Fruit fly (Drosophila melanogaster) whole organism, embryonic: Measurements from ENCODE around the gene Bdp1.

ENCODE experiments used
- Bteb2 ChIP-seq: fragments of 200-800 bp; sonication (Bioruptor generic); optimal IDR thresholded peaks from 2 replicates; lab custom pipeline; 2016; ENCODE audit warnings: missing biosample characterization, missing genetic modification characterization
- CG10267 ChIP-seq: fragments of 200-800 bp; sonication (Bioruptor generic); optimal IDR thresholded peaks from 2 replicates; lab custom pipeline; 2018; ENCODE audit warnings: missing biosample characterization, mild to moderate bottlenecking, missing genetic modification characterization, moderate library complexity
- CG12659 ChIP-seq: fragments of 200-800 bp; sonication (Bioruptor generic); optimal IDR thresholded peaks from 3 replicates; lab custom pipeline; 2017; ENCODE audit warnings: mild to moderate bottlenecking, missing biosample characterization, missing genetic modification reagents, missing genetic modification characterization
- CG1529 ChIP-seq: fragments of 200-800 bp; sonication (Bioruptor generic); optimal IDR thresholded peaks from 3 replicates; lab custom pipeline; 2018; ENCODE audit warnings: missing biosample characterization, missing genetic modification characterization
- CG17829 ChIP-seq: fragments of 200-800 bp; optimal IDR thresholded peaks from 2 replicates; lab custom pipeline; 2019; ENCODE audit warnings: missing biosample characterization, mild to moderate bottlenecking, missing genetic modification characterization, moderate library complexity
- CG2120 ChIP-seq: fragments of 200-800 bp; sonication (Bioruptor generic); optimal IDR thresholded peaks from 3 replicates; lab custom pipeline; 2016; ENCODE audit warnings: missing biosample characterization, missing genetic modification characterization
- CG2199 ChIP-seq: fragments of 200-800 bp; sonication (Bioruptor generic); IDR thresholded peaks from 3 replicates; pipeline ENCODE4 v1.3.6; 2022; ENCODE audit warnings: missing biosample characterization, missing genetic modification characterization
- CG2712 ChIP-seq: fragments of 200-800 bp; optimal IDR thresholded peaks from 3 replicates; lab custom pipeline; 2019; ENCODE audit warnings: missing biosample characterization, mild to moderate bottlenecking, missing genetic modification characterization, moderate library complexity
- CG32532 ChIP-seq: fragments of 200-800 bp; sonication (Bioruptor generic); IDR thresholded peaks from 2 replicates; pipeline ENCODE4 v1.3.6; 2022; ENCODE audit warnings: missing biosample characterization, missing genetic modification characterization
- CG3281 ChIP-seq: fragments of 200-800 bp; sonication (Bioruptor generic); optimal IDR thresholded peaks from 3 replicates; lab custom pipeline; 2017; ENCODE audit warnings: missing biosample characterization, mild to moderate bottlenecking, missing genetic modification characterization
- CG34376 ChIP-seq: fragments of 200-800 bp; sonication (Bioruptor generic); optimal IDR thresholded peaks from 2 replicates; lab custom pipeline; 2018; ENCODE audit warnings: missing biosample characterization, mild to moderate bottlenecking, missing genetic modification characterization
- CG6654 ChIP-seq: fragments of 200-800 bp; sonication (Bioruptor generic); optimal IDR thresholded peaks from 2 replicates; lab custom pipeline; 2017; ENCODE audit warnings: missing biosample characterization, mild to moderate bottlenecking, missing genetic modification characterization
- CG7556 ChIP-seq: fragments of 200-800 bp; sonication (Bioruptor generic); optimal IDR thresholded peaks from 2 replicates; lab custom pipeline; 2017; ENCODE audit warnings: missing biosample characterization, mild to moderate bottlenecking, missing genetic modification characterization
- CG7839 ChIP-seq: fragments of 200-800 bp; sonication (Bioruptor generic); optimal IDR thresholded peaks from 3 replicates; lab custom pipeline; 2018; ENCODE audit warnings: missing biosample characterization, mild to moderate bottlenecking, missing genetic modification characterization, moderate library complexity
- CG7987 ChIP-seq: fragments of 200-800 bp; sonication (Bioruptor generic); optimal IDR thresholded peaks from 2 replicates; lab custom pipeline; 2018; ENCODE audit warnings: missing biosample characterization, mild to moderate bottlenecking, missing genetic modification characterization, moderate library complexity
- CG8290 ChIP-seq, 3 experiments: fragments of 200-800 bp; sonication (Bioruptor generic); optimal IDR thresholded peaks; 2 replicates each; lab custom pipeline; 2016 to 2019; ENCODE audit warnings: missing biosample characterization in 3 of 3, missing genetic modification characterization in 3 of 3, mild to moderate bottlenecking in 2 of 3, moderate library complexity in 1 of 3
- CG9215 ChIP-seq: fragments of 200-800 bp; sonication (Bioruptor generic); IDR thresholded peaks from 2 replicates; pipeline ENCODE4 v1.3.6; 2022; ENCODE audit warnings: missing biosample characterization, missing genetic modification characterization
- CG9797 ChIP-seq: fragments of 200-800 bp; sonication (Bioruptor generic); optimal IDR thresholded peaks from 3 replicates; lab custom pipeline; 2018; ENCODE audit warnings: missing biosample characterization, mild to moderate bottlenecking, missing genetic modification characterization
- Elba2 ChIP-seq: fragments of 200-800 bp; sonication (Bioruptor generic); optimal IDR thresholded peaks from 3 replicates; lab custom pipeline; 2016; ENCODE audit warnings: missing biosample characterization, missing genetic modification characterization
- Fer1 ChIP-seq: fragments of 200-800 bp; sonication (Bioruptor generic); optimal IDR thresholded peaks from 2 replicates; lab custom pipeline; 2017; ENCODE audit warnings: missing biosample characterization, mild to moderate bottlenecking, missing genetic modification characterization
- Hr51 ChIP-seq, 2 experiments: fragments of 200-800 bp; sonication (Bioruptor generic); optimal IDR thresholded peaks; 2 replicates in 1 of 2; 3 replicates in 1 of 2; lab custom pipeline; 2016 to 2018; ENCODE audit warnings: missing biosample characterization in 2 of 2, missing genetic modification characterization in 2 of 2, mild to moderate bottlenecking in 1 of 2, moderate library complexity in 1 of 2
- PHDP ChIP-seq: fragments of 200-800 bp; sonication (Bioruptor generic); optimal IDR thresholded peaks from 3 replicates; lab custom pipeline; 2018; ENCODE audit warnings: missing biosample characterization, mild to moderate bottlenecking, missing genetic modification characterization, moderate library complexity
- Sox100B ChIP-seq: fragments of 200-800 bp; sonication (Bioruptor generic); optimal IDR thresholded peaks from 3 replicates; lab custom pipeline; 2018; ENCODE audit warnings: missing biosample characterization, mild to moderate bottlenecking, missing genetic modification characterization
- Spps ChIP-seq: fragments of 200-800 bp; sonication (Bioruptor generic); optimal IDR thresholded peaks from 2 replicates; lab custom pipeline; 2018; ENCODE audit warnings: missing biosample characterization, mild to moderate bottlenecking, missing genetic modification characterization
- Xbp1 ChIP-seq: fragments of 200-800 bp; sonication (Bioruptor generic); optimal IDR thresholded peaks from 3 replicates; lab custom pipeline; 2016; ENCODE audit warnings: missing biosample characterization, mild to moderate bottlenecking, missing genetic modification characterization
- bab2 ChIP-seq: fragments of 200-800 bp; sonication (Bioruptor generic); optimal IDR thresholded peaks from 2 replicates; lab custom pipeline; 2016; ENCODE audit warnings: missing biosample characterization, missing genetic modification characterization
- crp ChIP-seq, 2 experiments: fragments of 200-800 bp; sonication (Bioruptor generic); optimal IDR thresholded peaks; 2 replicates in 1 of 2; 3 replicates in 1 of 2; lab custom pipeline; 2017; ENCODE audit warnings: missing biosample characterization in 2 of 2, missing genetic modification characterization in 2 of 2, mild to moderate bottlenecking in 1 of 2, moderate library complexity in 1 of 2
- gfzf ChIP-seq: fragments of 200-800 bp; sonication (Bioruptor generic); optimal IDR thresholded peaks from 2 replicates; lab custom pipeline; 2016; ENCODE audit warnings: missing biosample characterization, mild to moderate bottlenecking, missing genetic modification characterization, moderate library complexity
- grau ChIP-seq: fragments of 200-800 bp; optimal IDR thresholded peaks from 3 replicates; lab custom pipeline; 2019; ENCODE audit warnings: missing biosample characterization, mild to moderate bottlenecking, missing genetic modification characterization, moderate library complexity
- nerfin-1 ChIP-seq: fragments of 200-800 bp; sonication (Bioruptor generic); optimal IDR thresholded peaks from 3 replicates; lab custom pipeline; 2019; ENCODE audit warnings: missing biosample characterization, mild to moderate bottlenecking, missing genetic modification characterization, moderate library complexity
- org-1 ChIP-seq: fragments of 200-800 bp; sonication (Bioruptor generic); optimal IDR thresholded peaks from 2 replicates; lab custom pipeline; 2017; ENCODE audit warnings: missing biosample characterization, missing genetic modification characterization
- pfk ChIP-seq: fragments of 200-800 bp; sonication (Bioruptor generic); optimal IDR thresholded peaks from 2 replicates; lab custom pipeline; 2018; ENCODE audit warnings: missing biosample characterization, mild to moderate bottlenecking, missing genetic modification characterization, moderate library complexity
- phol ChIP-seq: fragments of 200-800 bp; sonication (Bioruptor generic); optimal IDR thresholded peaks from 3 replicates; lab custom pipeline; 2018; ENCODE audit warnings: missing biosample characterization, mild to moderate bottlenecking, missing genetic modification characterization, moderate library complexity
- sd ChIP-seq: fragments of 200-800 bp; sonication (Bioruptor generic); optimal IDR thresholded peaks from 3 replicates; lab custom pipeline; 2018; ENCODE audit warnings: missing biosample characterization, mild to moderate bottlenecking, missing genetic modification characterization, moderate library complexity
- sens ChIP-seq: fragments of 200-800 bp; sonication (Bioruptor generic); peaks from one replicate; lab custom pipeline; 2016; ENCODE audit warnings: missing biosample characterization, missing genetic modification characterization
- sqz ChIP-seq: fragments of 200-800 bp; sonication (Bioruptor generic); optimal IDR thresholded peaks from 3 replicates; lab custom pipeline; 2018; ENCODE audit warnings: missing biosample characterization, mild to moderate bottlenecking, missing genetic modification characterization
- ssp ChIP-seq: fragments of 200-800 bp; sonication (Bioruptor generic); IDR thresholded peaks from 2 replicates; pipeline ENCODE4 v1.3.6; 2022; ENCODE audit warnings: missing biosample characterization, missing genetic modification characterization
- trem ChIP-seq: fragments of 200-800 bp; optimal IDR thresholded peaks from 3 replicates; lab custom pipeline; 2019; ENCODE audit warnings: missing biosample characterization, mild to moderate bottlenecking, missing genetic modification characterization, moderate library complexity
- twi ChIP-seq: fragments of 200-800 bp; optimal IDR thresholded peaks from 2 replicates; lab custom pipeline; 2019; ENCODE audit warnings: missing biosample characterization, mild to moderate bottlenecking, missing genetic modification characterization, moderate library complexity

The Bdp1 gene

dm6 chr2L:13367378-13367777 is 6.3 kb downstream of the Bdp1 start, which contains the start of gene Tap42 (continued):
- TF ChIP-seq org-1 (GFP tag; lab: Kevin White, UChicago), result no peak
- TF ChIP-seq trem (tag; lab: Kevin White, UChicago), result peak; percentile 22
- no peak for TF ChIP-seq Sox100B (GFP tag; lab: Kevin White, UChicago)
- TF ChIP-seq CG7556, result peak; percentile 7
- TF ChIP-seq CG12659 (GFP tag; lab: Kevin White, UChicago), result peak; percentile 53
- TF ChIP-seq CG7839 (tag; lab: Kevin White, UChicago), result peak; percentile 12
- TF ChIP-seq CG10267 (tag; lab: Kevin White, UChicago), result peak; percentile 49
- TF ChIP-seq CG2712 (tag; lab: Kevin White, UChicago), result peak; percentile 38
- no peak for TF ChIP-seq ssp (GFP tag; lab: Robert Waterston, UW)
- TF ChIP-seq sens, result peak; percentile 61
- peak; percentile 35 for TF ChIP-seq CG34376 (GFP tag; lab: Kevin White, UChicago)
- TF ChIP-seq CG7987, result peak; percentile 5
- TF ChIP-seq CG32532 (GFP tag; lab: Robert Waterston, UW), result no peak; the same call in 1 of the 2 replicates
- no peak for TF ChIP-seq sd (tag; lab: Kevin White, UChicago)
- TF ChIP-seq Spps (tag; lab: Kevin White, UChicago), result no peak
- TF ChIP-seq bab2 (GFP tag; lab: Kevin White, UChicago), result no peak
- TF ChIP-seq CG17829, result peak; percentile 24
- TF ChIP-seq CG3281 (GFP tag; lab: Kevin White, UChicago), result peak; percentile 46
- TF ChIP-seq Xbp1 (GFP tag; lab: Kevin White, UChicago), result peak; percentile 28
- peak; percentile 13 for TF ChIP-seq Bteb2 (GFP tag; lab: Kevin White, UChicago)
- TF ChIP-seq grau (tag; lab: Kevin White, UChicago), result peak; percentile 50
- peak in 1 of 2 experiments; percentile 17 for TF ChIP-seq Hr51 (GFP tag; optimal IDR thresholded peaks at IDR 0.05; lab: Kevin White, UChicago)
- no peak for TF ChIP-seq Elba2 (GFP tag; lab: Kevin White, UChicago)
- peak; percentile 11 for TF ChIP-seq twi (tag; lab: Kevin White, UChicago)
- TF ChIP-seq CG1529 (GFP tag; lab: Kevin White, UChicago), result no peak
- no peak for TF ChIP-seq pfk (GFP tag; lab: Kevin White, UChicago)
- TF ChIP-seq Fer1 (GFP tag; lab: Kevin White, UChicago), result peak; percentile 52
- TF ChIP-seq CG2199 (GFP tag; lab: Robert Waterston, UW), result no peak
- peak; percentile 27 to 90 for TF ChIP-seq crp (GFP tag; optimal IDR thresholded peaks at IDR 0.05; lab: Kevin White, UChicago)
- TF ChIP-seq nerfin-1 (tag; lab: Kevin White, UChicago), result peak; percentile 41
- TF ChIP-seq phol (tag; lab: Kevin White, UChicago), result peak; percentile 72
- TF ChIP-seq CG6654 (GFP tag; lab: Kevin White, UChicago), result no peak
- TF ChIP-seq PHDP, result peak; percentile 46
- TF ChIP-seq sqz (GFP tag; lab: Kevin White, UChicago), result no peak
- TF ChIP-seq CG2120, result peak; percentile 62
- peak; percentile 20 for TF ChIP-seq gfzf (GFP tag; lab: Kevin White, UChicago)
- TF ChIP-seq CG9215 (GFP tag; lab: Robert Waterston, UW), result no peak
- TF ChIP-seq CG8290 (GFP tag; optimal IDR thresholded peaks at IDR 0.05; lab: Kevin White, UChicago), result no peak
- TF ChIP-seq CG8290 (tag; optimal IDR thresholded peaks at IDR 0.05; lab: Kevin White, UChicago), result no peak
- no peak for TF ChIP-seq CG9797 (GFP tag; lab: Kevin White, UChicago)
